Fruit fly (Drosophila melanogaster) whole organism, embryonic: ENCODE measurements around the gene CG3149.

Source experiments
- Bdp1 ChIP-seq: fragments of 200-800 bp; sonication (Bioruptor generic); optimal IDR thresholded peaks from 3 replicates; lab custom pipeline; 2016; ENCODE audit warnings: missing biosample characterization, missing genetic modification characterization
- Blimp-1 ChIP-seq: fragments of 200-800 bp; sonication (Bioruptor generic); optimal IDR thresholded peaks from 3 replicates; lab custom pipeline; 2018; ENCODE audit warnings: missing biosample characterization, missing genetic modification characterization, mild to moderate bottlenecking, moderate library complexity, missing genetic modification reagents
- CG10321 ChIP-seq: fragments of 200-800 bp; sonication (Bioruptor generic); IDR thresholded peaks from 2 replicates; pipeline ENCODE4 v1.3.6; 2022; ENCODE audit warnings: missing biosample characterization, missing genetic modification characterization
- CG10959 ChIP-seq: fragments of 200-800 bp; sonication (Bioruptor generic); IDR thresholded peaks from 2 replicates; pipeline ENCODE4 v1.3.6; 2022; ENCODE audit warnings: missing biosample characterization, missing genetic modification characterization
- CG10979 ChIP-seq: fragments of 200-800 bp; sonication (Bioruptor generic); optimal IDR thresholded peaks from 2 replicates; lab custom pipeline; 2018; ENCODE audit warnings: missing biosample characterization, mild to moderate bottlenecking, missing genetic modification characterization, moderate library complexity
- CG11093 ChIP-seq: fragments of 200-800 bp; sonication (Bioruptor generic); IDR thresholded peaks from 3 replicates; pipeline ENCODE4 v1.3.6; 2022; ENCODE audit warnings: missing biosample characterization, missing genetic modification characterization
- CG11695 ChIP-seq: fragments of 200-800 bp; sonication (Bioruptor generic); IDR thresholded peaks from 3 replicates; pipeline ENCODE4 v1.3.6; 2022; ENCODE audit warnings: missing biosample characterization, missing genetic modification characterization
- CG13775 ChIP-seq: fragments of 200-800 bp; sonication (Bioruptor generic); optimal IDR thresholded peaks from 3 replicates; lab custom pipeline; 2017; ENCODE audit warnings: missing biosample characterization, mild to moderate bottlenecking, missing genetic modification characterization
- CG15601 ChIP-seq: fragments of 200-800 bp; sonication (Bioruptor generic); optimal IDR thresholded peaks from 3 replicates; lab custom pipeline; 2019; ENCODE audit warnings: missing biosample characterization, mild to moderate bottlenecking, missing genetic modification characterization, moderate library complexity
- CG16863 ChIP-seq: fragments of 200-800 bp; sonication (Bioruptor generic); optimal IDR thresholded peaks from 3 replicates; lab custom pipeline; 2016; ENCODE audit warnings: missing biosample characterization, missing genetic modification characterization
- CG17829 ChIP-seq: fragments of 200-800 bp; optimal IDR thresholded peaks from 2 replicates; lab custom pipeline; 2019; ENCODE audit warnings: missing biosample characterization, mild to moderate bottlenecking, missing genetic modification characterization, moderate library complexity
- CG17912 ChIP-seq: fragments of 200-800 bp; sonication (Bioruptor generic); optimal IDR thresholded peaks from 2 replicates; lab custom pipeline; 2018; ENCODE audit warnings: missing biosample characterization, mild to moderate bottlenecking, missing genetic modification characterization
- CG31224 ChIP-seq: fragments of 200-800 bp; sonication (Bioruptor generic); IDR thresholded peaks from 2 replicates; pipeline ENCODE4 v1.3.6; 2022; ENCODE audit warnings: missing biosample characterization, missing genetic modification characterization
- CG33213 ChIP-seq: fragments of 200-800 bp; sonication (Bioruptor generic); optimal IDR thresholded peaks from 3 replicates; lab custom pipeline; 2016; ENCODE audit warnings: missing biosample characterization, missing genetic modification characterization
- CG4707 ChIP-seq: fragments of 200-800 bp; sonication (Bioruptor generic); optimal IDR thresholded peaks from 2 replicates; lab custom pipeline; 2018; ENCODE audit warnings: missing biosample characterization, mild to moderate bottlenecking, missing genetic modification characterization, moderate library complexity
- CG6254 ChIP-seq: fragments of 200-800 bp; sonication (Bioruptor generic); optimal IDR thresholded peaks from 3 replicates; lab custom pipeline; 2017; ENCODE audit warnings: mild to moderate bottlenecking, missing biosample characterization, missing genetic modification reagents, missing genetic modification characterization
- CG6654 ChIP-seq: fragments of 200-800 bp; sonication (Bioruptor generic); optimal IDR thresholded peaks from 2 replicates; lab custom pipeline; 2017; ENCODE audit warnings: missing biosample characterization, mild to moderate bottlenecking, missing genetic modification characterization
- CG7357 ChIP-seq: fragments of 200-800 bp; sonication (Bioruptor generic); IDR thresholded peaks from 3 replicates; pipeline ENCODE4 v1.3.6; 2022; ENCODE audit warnings: missing biosample characterization, missing genetic modification characterization
- CG7372 ChIP-seq: fragments of 200-800 bp; sonication (Bioruptor generic); IDR thresholded peaks from 2 replicates; pipeline ENCODE4 v1.3.6; 2022; ENCODE audit warnings: missing biosample characterization, missing genetic modification characterization
- CG7839 ChIP-seq: fragments of 200-800 bp; sonication (Bioruptor generic); optimal IDR thresholded peaks from 3 replicates; lab custom pipeline; 2018; ENCODE audit warnings: missing biosample characterization, mild to moderate bottlenecking, missing genetic modification characterization, moderate library complexity
- CG8290 ChIP-seq, 3 experiments: fragments of 200-800 bp; sonication (Bioruptor generic); optimal IDR thresholded peaks; 2 replicates each; lab custom pipeline; 2016 to 2019; ENCODE audit warnings: missing biosample characterization in 3 of 3, missing genetic modification characterization in 3 of 3, mild to moderate bottlenecking in 2 of 3, moderate library complexity in 1 of 3
- CG8765 ChIP-seq: fragments of 200-800 bp; sonication (Bioruptor generic); IDR thresholded peaks from 2 replicates; pipeline ENCODE4 v1.3.6; 2022; ENCODE audit warnings: missing biosample characterization, missing genetic modification characterization
- CG9609 ChIP-seq: fragments of 200-800 bp; sonication (Bioruptor generic); optimal IDR thresholded peaks from 3 replicates; lab custom pipeline; 2016; ENCODE audit warnings: missing biosample characterization, missing genetic modification characterization
- D ChIP-seq, 2 experiments: fragments of 200-800 bp in 1 of 2; fragments of >200 bp in 1 of 2; sonication (Bioruptor generic) in 1 of 2; optimal IDR thresholded peaks; 2 replicates in 1 of 2; 3 replicates in 1 of 2; lab custom pipeline; 2017; ENCODE audit warnings: mild to moderate bottlenecking in 1 of 2, missing biosample characterization in 1 of 2, missing genetic modification characterization in 1 of 2, missing genetic modification reagents in 1 of 2
- Dip2 ChIP-seq: fragments of 200-800 bp; sonication (Bioruptor generic); IDR thresholded peaks from 2 replicates; pipeline ENCODE4 v1.3.6; 2022; ENCODE audit warnings: missing biosample characterization, missing genetic modification characterization
- Dp ChIP-seq: fragments of 200-800 bp; sonication (Bioruptor generic); optimal IDR thresholded peaks from 2 replicates; lab custom pipeline; 2018; ENCODE audit warnings: missing biosample characterization, mild to moderate bottlenecking, missing genetic modification characterization, moderate library complexity
- ERR ChIP-seq: fragments of 200-800 bp; sonication (Bioruptor generic); optimal IDR thresholded peaks from 2 replicates; lab custom pipeline; 2016; ENCODE audit warnings: missing biosample characterization, missing genetic modification characterization
- Eip74EF ChIP-seq, 2 experiments: fragments of 200-800 bp in 1 of 2; fragments of >200 bp in 1 of 2; sonication (Bioruptor generic) in 1 of 2; optimal IDR thresholded peaks; 2 replicates each; lab custom pipeline; 2017 to 2019; ENCODE audit warnings: missing biosample characterization in 2 of 2, missing genetic modification characterization in 2 of 2, mild to moderate bottlenecking in 1 of 2, moderate library complexity in 1 of 2
- Hr51 ChIP-seq, 2 experiments: fragments of 200-800 bp; sonication (Bioruptor generic); optimal IDR thresholded peaks; 2 replicates in 1 of 2; 3 replicates in 1 of 2; lab custom pipeline; 2016 to 2018; ENCODE audit warnings: missing biosample characterization in 2 of 2, missing genetic modification characterization in 2 of 2, mild to moderate bottlenecking in 1 of 2, moderate library complexity in 1 of 2
- Hsf ChIP-seq: fragments of 200-800 bp; sonication (Bioruptor generic); optimal IDR thresholded peaks from 3 replicates; lab custom pipeline; 2016; ENCODE audit warnings: missing biosample characterization, missing genetic modification characterization
- NC2α ChIP-seq: fragments of 200-800 bp; sonication (Bioruptor generic); optimal IDR thresholded peaks from 2 replicates; lab custom pipeline; 2016; ENCODE audit warnings: missing biosample characterization, missing genetic modification characterization
- Pdp1 ChIP-seq, 2 experiments: fragments of 200-800 bp; sonication (Bioruptor generic); optimal IDR thresholded peaks; 3 replicates each; lab custom pipeline; 2016; ENCODE audit warnings: missing biosample characterization in 2 of 2, missing genetic modification characterization in 2 of 2, mild to moderate bottlenecking in 1 of 2, moderate library complexity in 1 of 2
- Ssrp ChIP-seq: fragments of 200-800 bp; sonication (Bioruptor generic); optimal IDR thresholded peaks from 2 replicates; lab custom pipeline; 2018; ENCODE audit warnings: missing biosample characterization, mild to moderate bottlenecking, missing genetic modification characterization, moderate library complexity
- Stat92E ChIP-seq, 3 experiments: fragments of >200 bp in 2 of 3; fragments of 200-800 bp in 1 of 3; sonication (Bioruptor generic) in 1 of 3; optimal IDR thresholded peaks; 2 replicates each; lab custom pipeline; 2017 to 2019; ENCODE audit warnings: missing biosample characterization in 3 of 3, missing genetic modification characterization in 3 of 3, mild to moderate bottlenecking in 1 of 3, moderate library complexity in 1 of 3
- Taf1 ChIP-seq: fragments of 200-800 bp; sonication (Bioruptor generic); IDR thresholded peaks from 2 replicates; pipeline ENCODE4 v1.3.6; 2022; ENCODE audit warnings: missing biosample characterization, missing genetic modification characterization
- bsh ChIP-seq, 2 experiments: fragments of 200-800 bp; sonication (Bioruptor generic); optimal IDR thresholded peaks; 2 replicates each; lab custom pipeline; 2017 to 2018; ENCODE audit warnings: mild to moderate bottlenecking in 2 of 2, missing biosample characterization in 2 of 2, missing genetic modification characterization in 2 of 2, moderate library complexity in 1 of 2
- cato ChIP-seq: fragments of 200-800 bp; sonication (Bioruptor generic); optimal IDR thresholded peaks from 2 replicates; lab custom pipeline; 2016; ENCODE audit warnings: missing biosample characterization, missing genetic modification characterization, borderline replicate concordance
- cg ChIP-seq: fragments of 200-800 bp; sonication (Bioruptor generic); optimal IDR thresholded peaks from 3 replicates; lab custom pipeline; 2019; ENCODE audit warnings: missing biosample characterization, mild to moderate bottlenecking, missing genetic modification characterization, moderate library complexity
- h ChIP-seq: fragments of >200 bp; optimal IDR thresholded peaks from 2 replicates; lab custom pipeline; 2017
- kni ChIP-seq: fragments of 200-800 bp; sonication (Bioruptor generic); optimal IDR thresholded peaks from 3 replicates; lab custom pipeline; 2017; ENCODE audit warnings: mild to moderate bottlenecking, missing biosample characterization, missing genetic modification reagents, missing genetic modification characterization
- mam ChIP-seq: fragments of 200-800 bp; sonication (Bioruptor generic); optimal IDR thresholded peaks from 3 replicates; lab custom pipeline; 2016; ENCODE audit warnings: missing biosample characterization, missing genetic modification characterization
- p53 ChIP-seq: fragments of 200-800 bp; sonication (Bioruptor generic); optimal IDR thresholded peaks from 2 replicates; lab custom pipeline; 2016; ENCODE audit warnings: missing biosample characterization, missing genetic modification characterization
- prd ChIP-seq, 3 experiments: fragments of >200 bp in 2 of 3; fragments of 200-800 bp in 1 of 3; sonication (Bioruptor generic) in 1 of 3; optimal IDR thresholded peaks in 2 of 3; IDR thresholded peaks in 1 of 3; 2 replicates in 2 of 3; 3 replicates in 1 of 3; pipeline versions ENCODE4 v1.3.6 to Lab custom; 2017 to 2022; ENCODE audit warnings: missing biosample characterization in 1 of 3, missing genetic modification characterization in 1 of 3
- pum ChIP-seq: fragments of 200-800 bp; sonication (Bioruptor generic); optimal IDR thresholded peaks from 2 replicates; lab custom pipeline; 2016; ENCODE audit warnings: missing biosample characterization, missing genetic modification characterization
- scrt ChIP-seq: fragments of 200-800 bp; sonication (Bioruptor generic); optimal IDR thresholded peaks from 2 replicates; lab custom pipeline; 2018; ENCODE audit warnings: missing biosample characterization, mild to moderate bottlenecking, missing genetic modification characterization, moderate library complexity
- tx ChIP-seq: fragments of 200-800 bp; sonication (Bioruptor generic); optimal IDR thresholded peaks from 2 replicates; lab custom pipeline; 2016; ENCODE audit warnings: missing biosample characterization, missing genetic modification characterization

CG3149 gene

dm6 chrX:5679079-5679932 is 15.7 kb downstream of the CG3149 start (continued):
- no peak for TF ChIP-seq scrt (GFP tag; lab: Kevin White, UChicago)
- no peak for TF ChIP-seq Taf1
- TF ChIP-seq cato (GFP tag; lab: Kevin White, UChicago), result no peak
- no peak for TF ChIP-seq Stat92E (GFP tag; optimal IDR thresholded peaks at IDR 0.05; lab: Kevin White, UChicago)
- no peak for TF ChIP-seq p53 (GFP tag; lab: Kevin White, UChicago)
- peak; percentile 78 for TF ChIP-seq CG10979 (tag; lab: Kevin White, UChicago)
- TF ChIP-seq CG10321 (GFP tag; lab: Robert Waterston, UW), result 0 out of 2 replicates have a peak, but pooled peaks have one; percentile 10
- no peak for TF ChIP-seq CG8765
- no peak for TF ChIP-seq Dip2 (GFP tag; lab: Robert Waterston, UW)
- no peak for TF ChIP-seq Dp (GFP tag; lab: Kevin White, UChicago)
- TF ChIP-seq CG16863 (GFP tag; lab: Kevin White, UChicago), result peak; percentile 44
- TF ChIP-seq CG7372 (GFP tag; lab: Robert Waterston, UW), result 0 out of 2 replicates have a peak, but pooled peaks have one; percentile 18
- peak; percentile 35 for TF ChIP-seq Hsf (GFP tag; lab: Kevin White, UChicago)
- TF ChIP-seq ERR (GFP tag; lab: Kevin White, UChicago), result no peak
- TF ChIP-seq CG6654 (GFP tag; lab: Kevin White, UChicago), result peak; percentile 15
- peak in 1 of 2 experiments; percentile 72 for TF ChIP-seq bsh (GFP tag; optimal IDR thresholded peaks at IDR 0.05; lab: Kevin White, UChicago)
- TF ChIP-seq CG31224, result no peak
- no peak for TF ChIP-seq CG4707 (GFP tag; lab: Kevin White, UChicago)
- peak; percentile 32 for TF ChIP-seq pum (GFP tag; lab: Kevin White, UChicago)
- peak; percentile 37 for TF ChIP-seq CG6254 (GFP tag; lab: Kevin White, UChicago)
- TF ChIP-seq tx (GFP tag; lab: Kevin White, UChicago), result peak; percentile 6
- TF ChIP-seq CG10959 (GFP tag; lab: Robert Waterston, UW), result 0 out of 2 replicates have a peak, but pooled peaks have one; percentile 8
- TF ChIP-seq CG17829 (tag; lab: Kevin White, UChicago), result peak; percentile 60
- 0 out of 3 replicates have a peak, but pooled peaks have one; percentile 25 for TF ChIP-seq CG11695
- TF ChIP-seq mam (GFP tag; lab: Kevin White, UChicago), result peak; percentile 26
- TF ChIP-seq CG8290 (GFP tag; optimal IDR thresholded peaks at IDR 0.05; lab: Kevin White, UChicago), result peak; percentile 5
- TF ChIP-seq CG8290 (tag; optimal IDR thresholded peaks at IDR 0.05; lab: Kevin White, UChicago), result no peak
- TF ChIP-seq CG15601 (tag; lab: Kevin White, UChicago), result peak; percentile 43
- TF ChIP-seq Blimp-1, result peak; percentile 61
- no peak for TF ChIP-seq D (optimal IDR thresholded peaks at IDR 0.05; lab: Kevin White, UChicago)
- peak; percentile 68 for TF ChIP-seq D (GFP tag; optimal IDR thresholded peaks at IDR 0.05; lab: Kevin White, UChicago)
- no peak for TF ChIP-seq CG7357
- no peak for TF ChIP-seq Hr51 (GFP tag; optimal IDR thresholded peaks at IDR 0.05; lab: Kevin White, UChicago)
- TF ChIP-seq Ssrp (tag; lab: Kevin White, UChicago), result peak; percentile 63
- peak; percentile 33 for TF ChIP-seq CG13775 (GFP tag; lab: Kevin White, UChicago)
- TF ChIP-seq NC2α (GFP tag; lab: Kevin White, UChicago), result no peak
- no peak for TF ChIP-seq Eip74EF (GFP tag; optimal IDR thresholded peaks at IDR 0.05; lab: Kevin White, UChicago)
- peak; percentile 17 for TF ChIP-seq CG33213 (GFP tag; lab: Kevin White, UChicago)
- no peak for TF ChIP-seq CG7839 (tag; lab: Kevin White, UChicago)
- peak; percentile 71 for TF ChIP-seq cg (GFP tag; lab: Kevin White, UChicago)
- TF ChIP-seq Pdp1 (GFP tag; optimal IDR thresholded peaks at IDR 0.05; lab: Kevin White, UChicago), result peak in 1 of 2 experiments; percentile 6
- peak; percentile 44 for TF ChIP-seq kni (GFP tag; lab: Kevin White, UChicago)
- TF ChIP-seq h (lab: Kevin White, UChicago), result no peak
- TF ChIP-seq prd (optimal IDR thresholded peaks at IDR 0.05; lab: Kevin White, UChicago), result no peak
- TF ChIP-seq prd (GFP tag; IDR thresholded peaks at IDR 0.05; lab: Robert Waterston, UW), result peak; percentile 67; the same call in 2 of the 3 replicates
- 0 out of 3 replicates have a peak, but pooled peaks have one; percentile 52 for TF ChIP-seq CG11093
- TF ChIP-seq Bdp1 (GFP tag; lab: Kevin White, UChicago), result no peak
- TF ChIP-seq CG9609 (GFP tag; lab: Kevin White, UChicago), result peak; percentile 41
- no peak for TF ChIP-seq CG17912 (GFP tag; lab: Kevin White, UChicago)
